Worm (Caenorhabditis elegans): Measurements from ENCODE around the gene F43B10.1.
A peak's percentile ranks its signal among the peaks of the same experiment; 100 is the strongest.

Gene F43B10.1

DNA sequence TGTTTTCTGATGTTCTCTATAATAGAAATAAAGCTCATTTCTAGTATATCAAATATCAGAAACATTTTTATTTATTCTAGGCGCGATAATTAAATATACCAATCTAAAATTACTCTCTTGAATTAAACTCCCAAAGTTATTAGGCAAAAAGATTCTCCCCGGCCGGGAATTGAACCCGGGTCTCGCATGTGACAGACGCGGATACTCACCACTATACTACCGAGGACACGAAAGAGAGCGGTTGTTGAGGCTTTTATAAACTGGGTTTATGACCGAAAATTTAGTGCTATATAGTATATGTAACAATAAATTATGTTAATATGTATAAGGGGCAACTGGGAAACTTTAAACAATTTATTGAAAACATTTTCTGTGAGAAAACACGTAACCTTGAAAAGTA is 58.1 kb downstream of the F43B10.1 start (continued):
- TF ChIP-seq dmd-9 (GFP tag; IDR thresholded peaks at IDR 0.05) = peak; percentile 49; the same call in 1 of the 2 replicates
- TF ChIP-seq nhr-41 (GFP tag; IDR thresholded peaks at IDR 0.05) = no peak
- TF ChIP-seq hlh-11 (tag; optimal IDR thresholded peaks at IDR 0.05) = peak; percentile 56
- TF ChIP-seq snpc-4 (tag; optimal IDR thresholded peaks at IDR 0.05) = no peak
- 0 out of 2 replicates have a peak, but pooled peaks have one; percentile 3 for TF ChIP-seq ceh-44 (GFP tag; IDR thresholded peaks at IDR 0.05)
- TF ChIP-seq dpl-1 (GFP tag; optimal IDR thresholded peaks at IDR 0.05) = peak; percentile 6
- peak; percentile 24 for TF ChIP-seq Y5F2A.4 (GFP tag; optimal IDR thresholded peaks at IDR 0.05)
- peak; percentile 75 for TF ChIP-seq dmd-8 (GFP tag; IDR thresholded peaks at IDR 0.05)
- no peak for TF ChIP-seq fkh-10 (GFP tag; optimal IDR thresholded peaks at IDR 0.05)
- no peak for TF ChIP-seq jun-1 (tag; optimal IDR thresholded peaks at IDR 0.05)
- TF ChIP-seq ceh-82 (tag; optimal IDR thresholded peaks at IDR 0.05) = no peak
- peak; percentile 56 for TF ChIP-seq mxl-3 (GFP tag; optimal IDR thresholded peaks at IDR 0.05)
- TF ChIP-seq nhr-10 (tag; optimal IDR thresholded peaks at IDR 0.05) = no peak
- peak; percentile 69 for TF ChIP-seq T20F7.1 (GFP tag; optimal IDR thresholded peaks at IDR 0.05)
- TF ChIP-seq ztf-7 (tag; optimal IDR thresholded peaks at IDR 0.05) = peak; percentile 67
- TF ChIP-seq nhr-11 (tag; optimal IDR thresholded peaks at IDR 0.05) = no peak
- TF ChIP-seq ceh-62 (tag; optimal IDR thresholded peaks at IDR 0.05) = no peak
- TF ChIP-seq lin-1 (GFP tag; IDR thresholded peaks at IDR 0.05) = peak; percentile 73
- TF ChIP-seq zfp-3 (GFP tag; conservative IDR thresholded peaks at IDR 0.05) = peak; percentile 61; the same call in 1 of the 2 replicates
- 0 out of 2 replicates have a peak, but pooled peaks have one; percentile 48 for TF ChIP-seq ZK337.2 (GFP tag; IDR thresholded peaks at IDR 0.05)
- no peak for TF ChIP-seq ZK546.5 (tag; optimal IDR thresholded peaks at IDR 0.05)
- TF ChIP-seq arid-1 (GFP tag; conservative IDR thresholded peaks at IDR 0.05) = peak; percentile 77; the same call in 1 of the 2 replicates
- peak; percentile 83 for TF ChIP-seq pha-4 (GFP tag; IDR thresholded peaks at IDR 0.05)
- TF ChIP-seq pha-4 (tag; optimal IDR thresholded peaks at IDR 0.05) = no peak
- peak; percentile 56 for TF ChIP-seq spr-3 (GFP tag; optimal IDR thresholded peaks at IDR 0.05)
- no peak for TF ChIP-seq zip-2 (tag; optimal IDR thresholded peaks at IDR 0.05)
- TF ChIP-seq Y48G9A.11 (GFP tag; IDR thresholded peaks at IDR 0.05) = no peak
- peak; percentile 77; the same call in 1 of the 2 replicates for TF ChIP-seq ceh-20 (GFP tag; IDR thresholded peaks at IDR 0.05)
- peak; percentile 69 for TF ChIP-seq nhr-102 (tag; optimal IDR thresholded peaks at IDR 0.05)
- peak; percentile 56 for TF ChIP-seq rbr-2 (tag; optimal IDR thresholded peaks at IDR 0.05)
- no peak for TF ChIP-seq unc-62 (GFP tag; optimal IDR thresholded peaks at IDR 0.05 in 1 of 2)
- no peak for TF ChIP-seq unc-62 (tag; optimal IDR thresholded peaks at IDR 0.05)
- peak; percentile 31 for TF ChIP-seq F37D6.2 (tag; optimal IDR thresholded peaks at IDR 0.05)
- TF ChIP-seq tra-1 (GFP tag; IDR thresholded peaks at IDR 0.05) = peak; percentile 67
- 0 out of 2 replicates have a peak, but pooled peaks have one; percentile 69 for TF ChIP-seq zip-11 (GFP tag; IDR thresholded peaks at IDR 0.05)
- TF ChIP-seq nhr-111 (GFP tag; optimal IDR thresholded peaks at IDR 0.05) = no peak
- no peak for TF ChIP-seq F10B5.3 (tag; optimal IDR thresholded peaks at IDR 0.05)
- TF ChIP-seq nhr-42 (GFP tag; IDR thresholded peaks at IDR 0.05) = peak; percentile 56; the same call in 1 of the 2 replicates
- TF ChIP-seq daf-19 (GFP tag; conservative IDR thresholded peaks at IDR 0.05) = peak; percentile 79
- TF ChIP-seq R02D3.7 (tag; optimal IDR thresholded peaks at IDR 0.05) = no peak
- peak; percentile 41 for TF ChIP-seq nhr-77 (tag; optimal IDR thresholded peaks at IDR 0.05)
- peak; percentile 65; the same call in 1 of the 2 replicates for TF ChIP-seq T26A8.4 (GFP tag; IDR thresholded peaks at IDR 0.05)
- TF ChIP-seq cey-2 (tag; optimal IDR thresholded peaks at IDR 0.05; ENCODE audit: borderline replicate concordance, insufficient read depth) = no peak
- peak; percentile 92 for TF ChIP-seq hlh-30 (tag; optimal IDR thresholded peaks at IDR 0.05; ENCODE audit: insufficient read depth)
- TF ChIP-seq dve-1 (tag; optimal IDR thresholded peaks at IDR 0.05; ENCODE audit: insufficient read depth) = peak; percentile 60
- peak; percentile 76 for TF ChIP-seq mep-1 (tag; optimal IDR thresholded peaks at IDR 0.05)
- no peak for TF ChIP-seq fos-1 (tag; optimal IDR thresholded peaks at IDR 0.05)
- TF ChIP-seq aly-2 (tag; optimal IDR thresholded peaks at IDR 0.05) = no peak
- no peak for TF ChIP-seq mxl-2 (GFP tag; conservative IDR thresholded peaks at IDR 0.05)
- TF ChIP-seq daf-12 (tag; optimal IDR thresholded peaks at IDR 0.05) = no peak
- peak; percentile 54 to 70; a peak in 1 of 4 replicates for TF ChIP-seq madf-5 (GFP tag; IDR thresholded peaks at IDR 0.05)
- TF ChIP-seq D1046.2 (GFP tag; IDR thresholded peaks at IDR 0.05) = 0 out of 2 replicates have a peak, but pooled peaks have one; percentile 64

Data from whole organism, L4 larva.